Worm (Caenorhabditis elegans) whole organism, L4/young adult: ENCODE measurements around the gene Y39A3CL.4.

Experiments used
- W03F9.2 ChIP-seq: fragments of 150-350 bp; optimal IDR thresholded peaks from 2 replicates; lab custom pipeline; 2014; ENCODE audit warnings: missing biosample characterization, missing genetic modification characterization
- dao-5 ChIP-seq: sonication (generic microtip); optimal IDR thresholded peaks from 2 replicates; lab custom pipeline; 2016; ENCODE audit warnings: missing genotype, missing genetic modification characterization, moderate library complexity, missing compliant biosample characterization
- him-1 ChIP-seq: sonication (generic microtip); optimal IDR thresholded peaks from 2 replicates; lab custom pipeline; 2016; ENCODE audit warnings: missing genotype, missing genetic modification reagents, missing genetic modification characterization, missing compliant biosample characterization

DNA sequence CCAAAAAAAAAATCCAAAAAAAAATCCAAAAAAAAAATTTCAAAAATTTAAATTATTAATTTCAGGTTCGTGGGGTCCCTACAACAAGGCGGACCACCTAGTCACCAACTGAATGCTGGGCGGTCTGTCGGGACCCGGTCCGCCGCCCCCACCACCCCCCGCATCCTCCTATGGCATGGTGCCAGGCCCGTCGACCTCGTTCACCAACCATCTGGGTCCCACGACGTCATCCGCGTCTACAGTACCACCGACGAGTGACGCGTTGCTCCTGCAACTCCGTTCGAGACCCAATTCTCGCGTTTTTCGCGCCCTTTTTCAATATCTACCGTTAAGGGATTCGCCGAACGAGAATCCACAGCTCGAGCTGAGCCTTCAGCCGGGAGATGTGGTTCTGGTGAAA lies 11.1 kb upstream of the Y39A3CL.4 start:
- no peak for TF ChIP-seq him-1
- TF ChIP-seq W03F9.2: no peak
- no peak for TF ChIP-seq dao-5 (tag; lab: Kevin White, UChicago)
